Worm (Caenorhabditis elegans): ENCODE measurements around the gene F56B3.6.

DNA sequence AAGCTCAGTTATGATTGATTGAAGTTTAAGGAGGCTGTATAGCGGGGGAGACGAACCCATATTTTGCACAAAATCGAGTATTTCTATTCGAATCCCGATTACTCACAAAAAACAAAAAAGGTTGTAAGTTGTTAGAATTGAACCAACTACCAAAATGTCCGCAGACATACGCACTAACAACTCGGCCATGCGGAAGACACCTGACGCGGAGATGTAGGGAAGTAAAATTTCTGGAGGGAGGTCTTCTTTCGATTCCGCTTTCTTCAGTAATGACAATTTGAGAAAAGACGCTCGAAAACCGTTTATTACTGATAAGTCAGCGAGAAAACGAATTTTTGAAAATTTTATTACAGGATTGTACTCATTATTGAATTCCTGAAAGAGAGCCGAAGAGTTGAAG is 30.0 kb downstream of the F56B3.6 start:
- TF ChIP-seq hlh-17 (GFP tag; optimal IDR thresholded peaks at IDR 0.05; ENCODE audit: borderline replicate concordance) (no peak), lin-39 (tag; optimal IDR thresholded peaks at IDR 0.05) (no peak), grh-1 (GFP tag; IDR thresholded peaks at IDR 0.05) (no peak), ets-5 (GFP tag; IDR thresholded peaks at IDR 0.05) (no peak), ama-1 (optimal IDR thresholded peaks at IDR 0.05) (no peak), C34B4.2 (tag; optimal IDR thresholded peaks at IDR 0.05) (no peak), fkh-10 (GFP tag; optimal IDR thresholded peaks at IDR 0.05) (no peak)

Measured in whole organism, L1 larva.